Worm (Caenorhabditis elegans) whole organism, mixed stage, embryonic: ENCODE data around the gene pgm-1.

Experiments used
- M03D4.4 ChIP-seq: sonication (generic microtip); optimal IDR thresholded peaks from 2 replicates; lab custom pipeline; 2017; ENCODE audit warnings: mild to moderate bottlenecking, missing genetic modification characterization, missing compliant biosample characterization
- bed-3 ChIP-seq: fragments of 200-800 bp; sonication (Bioruptor generic); optimal IDR thresholded peaks from 3 replicates; lab custom pipeline; 2018; ENCODE audit warnings: mild to moderate bottlenecking, missing genetic modification characterization, moderate library complexity, missing compliant biosample characterization
- blmp-1 ChIP-seq: fragments of 150-350 bp; optimal IDR thresholded peaks from 2 replicates; lab custom pipeline; 2014; ENCODE audit warnings: missing biosample characterization, missing genetic modification characterization
- ceh-43 ChIP-seq: fragments of 200-800 bp; sonication (Bioruptor generic); optimal IDR thresholded peaks from 2 replicates; lab custom pipeline; 2018; ENCODE audit warnings: mild to moderate bottlenecking, missing genetic modification characterization, moderate library complexity, missing compliant biosample characterization
- ceh-83 ChIP-seq: fragments of 200-800 bp; sonication (Bioruptor generic); optimal IDR thresholded peaks from 2 replicates; lab custom pipeline; 2018; ENCODE audit warnings: mild to moderate bottlenecking, missing genetic modification characterization, missing compliant biosample characterization
- ces-1 ChIP-seq: fragments of 150-350 bp; optimal IDR thresholded peaks from 2 replicates; lab custom pipeline; 2014; ENCODE audit warnings: missing biosample characterization, missing genetic modification reagents, missing genetic modification characterization
- cnd-1 ChIP-seq: fragments of 200-800 bp; sonication (Bioruptor generic); optimal IDR thresholded peaks from 2 replicates; lab custom pipeline; 2018; ENCODE audit warnings: mild to moderate bottlenecking, missing genetic modification characterization, missing compliant biosample characterization
- drap-1 ChIP-seq: fragments of 200-800 bp; sonication (Bioruptor generic); optimal IDR thresholded peaks from 3 replicates; lab custom pipeline; 2018; ENCODE audit warnings: mild to moderate bottlenecking, missing genetic modification characterization, missing compliant biosample characterization
- elt-3 ChIP-seq: fragments of 150-350 bp; optimal IDR thresholded peaks from 2 replicates; lab custom pipeline; 2014; ENCODE audit warnings: missing biosample characterization, missing genetic modification characterization
- flh-1 ChIP-seq: fragments of 200-800 bp; sonication (Bioruptor generic); optimal IDR thresholded peaks from 2 replicates; lab custom pipeline; 2018; ENCODE audit warnings: mild to moderate bottlenecking, missing genetic modification characterization, moderate library complexity, missing compliant biosample characterization
- ham-2 ChIP-seq: fragments of 200-800 bp; sonication (Bioruptor generic); optimal IDR thresholded peaks from 2 replicates; lab custom pipeline; 2018; ENCODE audit warnings: mild to moderate bottlenecking, missing genetic modification characterization, missing compliant biosample characterization
- hlh-1 ChIP-seq: fragments of 150-350 bp; optimal IDR thresholded peaks from 2 replicates; lab custom pipeline; 2014; ENCODE audit warnings: missing biosample characterization, missing genetic modification reagents, missing genetic modification characterization
- lin-13 ChIP-seq: fragments of 150-350 bp; optimal IDR thresholded peaks from 2 replicates; lab custom pipeline; 2014; ENCODE audit warnings: missing biosample characterization, missing genetic modification characterization
- lin-32 ChIP-seq: fragments of 200-800 bp; sonication (Bioruptor generic); optimal IDR thresholded peaks from 2 replicates; lab custom pipeline; 2018; ENCODE audit warnings: mild to moderate bottlenecking, missing genetic modification characterization, missing compliant biosample characterization
- mab-5 ChIP-seq: fragments of 150-350 bp; optimal IDR thresholded peaks from 2 replicates; lab custom pipeline; 2014; ENCODE audit warnings: missing biosample characterization, missing genetic modification characterization
- mls-2 ChIP-seq: sonication (generic microtip); optimal IDR thresholded peaks from 2 replicates; lab custom pipeline; 2016; ENCODE audit warnings: mild to moderate bottlenecking, missing genetic modification characterization, moderate library complexity, missing compliant biosample characterization
- nhr-12 ChIP-seq: fragments of 150-350 bp; optimal IDR thresholded peaks from 2 replicates; lab custom pipeline; 2014; ENCODE audit warnings: missing biosample characterization, missing genetic modification characterization
- nhr-2 ChIP-seq: fragments of 150-350 bp; optimal IDR thresholded peaks from 2 replicates; lab custom pipeline; 2014; ENCODE audit warnings: missing biosample characterization, missing genetic modification characterization
- nhr-28 ChIP-seq: fragments of 150-350 bp; optimal IDR thresholded peaks from 2 replicates; lab custom pipeline; 2014; ENCODE audit warnings: missing biosample characterization, missing genetic modification characterization
- nhr-76 ChIP-seq: sonication (generic microtip); optimal IDR thresholded peaks from 2 replicates; lab custom pipeline; 2017; ENCODE audit warnings: missing biosample characterization, missing genetic modification characterization
- pha-4 ChIP-seq: fragments of 150-350 bp; optimal IDR thresholded peaks from 2 replicates; lab custom pipeline; 2018; ENCODE audit warnings: missing biosample characterization, missing genetic modification reagents, missing genetic modification characterization
- snpc-4 ChIP-seq: fragments of 150-350 bp; optimal IDR thresholded peaks from 2 replicates; lab custom pipeline; 2014; ENCODE audit warnings: missing biosample characterization, missing genetic modification characterization
- sptf-1 ChIP-seq: sonication (generic microtip); optimal IDR thresholded peaks from 2 replicates; lab custom pipeline; 2017; ENCODE audit warnings: mild to moderate bottlenecking, missing genetic modification characterization, moderate library complexity, missing compliant biosample characterization
- tbx-8 ChIP-seq: fragments of 200-800 bp; sonication (Bioruptor generic); optimal IDR thresholded peaks from 2 replicates; lab custom pipeline; 2018; ENCODE audit warnings: mild to moderate bottlenecking, missing genetic modification characterization, moderate library complexity, missing compliant biosample characterization
- unc-120 ChIP-seq: sonication (generic microtip); optimal IDR thresholded peaks from 2 replicates; lab custom pipeline; 2017; ENCODE audit warnings: missing genetic modification characterization, missing compliant biosample characterization; ENCODE audit not compliant: poor library complexity, severe bottlenecking
- unc-39 ChIP-seq: fragments of 150-350 bp; optimal IDR thresholded peaks from 2 replicates; lab custom pipeline; 2014; ENCODE audit warnings: missing biosample characterization, missing genetic modification characterization
- unc-62 ChIP-seq: fragments of 150-350 bp; optimal IDR thresholded peaks from 2 replicates; lab custom pipeline; 2014; ENCODE audit warnings: missing biosample characterization, missing genetic modification reagents, missing genetic modification characterization
- zip-8 ChIP-seq: fragments of 150-350 bp; optimal IDR thresholded peaks from 2 replicates; lab custom pipeline; 2014; ENCODE audit warnings: missing biosample characterization, missing genetic modification characterization
- ztf-11 ChIP-seq: fragments of 150-350 bp; optimal IDR thresholded peaks from 2 replicates; lab custom pipeline; 2014; ENCODE audit warnings: missing biosample characterization, missing genetic modification characterization

The pgm-1 gene

ce11 chrII:4904778-4905177, 15.5 kb downstream of the pgm-1 start, which contains the start of gene btbd-10:
btbd-10 (plus strand) TSS chrII:4905008.
- no peak for TF ChIP-seq hlh-1 (tag; lab: Kevin White, UChicago)
- TF ChIP-seq nhr-12: no peak
- TF ChIP-seq nhr-76: no peak
- no peak for TF ChIP-seq unc-39
- no peak for TF ChIP-seq ceh-43 (GFP tag; lab: Kevin White, UChicago)
- TF ChIP-seq sptf-1 (tag; lab: Kevin White, UChicago): no peak
- no peak for TF ChIP-seq lin-32 (GFP tag; lab: Kevin White, UChicago)
- TF ChIP-seq lin-13 (tag; lab: Kevin White, UChicago): no peak
- no peak for TF ChIP-seq nhr-2 (tag; lab: Kevin White, UChicago)
- TF ChIP-seq, all 35 proteins: peak for 0

DNA sequence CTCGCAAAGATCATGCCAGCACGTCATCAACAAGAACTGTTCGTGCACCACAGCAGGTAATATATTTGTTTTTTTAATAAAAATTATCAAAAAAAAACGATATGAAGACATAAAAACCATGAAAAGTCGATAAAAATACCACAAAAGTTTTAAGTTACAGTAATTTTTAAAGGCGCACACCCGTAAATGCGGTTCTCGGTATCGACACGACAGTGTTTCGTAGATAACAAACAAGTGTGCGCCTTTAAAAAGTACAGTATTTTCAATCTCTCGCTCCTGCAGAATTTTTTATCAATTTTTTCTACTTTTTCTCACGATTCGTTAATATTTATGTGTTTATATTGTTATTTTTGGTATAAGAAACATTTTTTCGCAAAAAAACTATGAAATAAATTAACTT, 16.1 kb downstream of the pgm-1 start:
- TF ChIP-seq M03D4.4 (tag; lab: Kevin White, UChicago): no peak
- no peak for TF ChIP-seq ceh-43 (GFP tag; lab: Kevin White, UChicago)
- no peak for TF ChIP-seq lin-13 (tag; lab: Kevin White, UChicago)
- no peak for TF ChIP-seq snpc-4 (tag; lab: Kevin White, UChicago)
- TF ChIP-seq flh-1 (GFP tag; lab: Kevin White, UChicago): no peak
- no peak for TF ChIP-seq pha-4 (tag; lab: Kevin White, UChicago)
- TF ChIP-seq elt-3 (tag; lab: Kevin White, UChicago): no peak
- no peak for TF ChIP-seq bed-3 (GFP tag; lab: Kevin White, UChicago)
- no peak for TF ChIP-seq blmp-1 (tag; lab: Kevin White, UChicago)
- no peak for TF ChIP-seq ztf-11 (tag; lab: Kevin White, UChicago)
- TF ChIP-seq drap-1: no peak
- no peak for TF ChIP-seq lin-32 (GFP tag; lab: Kevin White, UChicago)
- no peak for TF ChIP-seq unc-39
- no peak for TF ChIP-seq zip-8 (tag; lab: Kevin White, UChicago)

- no peak for TF ChIP-seq ceh-83 (GFP tag; lab: Kevin White, UChicago)
- no peak for TF ChIP-seq tbx-8
- no peak for TF ChIP-seq ces-1
- no peak for TF ChIP-seq nhr-76
- no peak for TF ChIP-seq nhr-28 (tag; lab: Kevin White, UChicago)
- no peak for TF ChIP-seq elt-3 (tag; lab: Kevin White, UChicago)
- TF ChIP-seq ztf-11 (tag; lab: Kevin White, UChicago): no peak
- no peak for TF ChIP-seq lin-32 (GFP tag; lab: Kevin White, UChicago)
- TF ChIP-seq, all 35 proteins: peak for 0
Measured at ce11 chrII:4905883-4906282, 16.6 kb downstream of the pgm-1 start.

DNA sequence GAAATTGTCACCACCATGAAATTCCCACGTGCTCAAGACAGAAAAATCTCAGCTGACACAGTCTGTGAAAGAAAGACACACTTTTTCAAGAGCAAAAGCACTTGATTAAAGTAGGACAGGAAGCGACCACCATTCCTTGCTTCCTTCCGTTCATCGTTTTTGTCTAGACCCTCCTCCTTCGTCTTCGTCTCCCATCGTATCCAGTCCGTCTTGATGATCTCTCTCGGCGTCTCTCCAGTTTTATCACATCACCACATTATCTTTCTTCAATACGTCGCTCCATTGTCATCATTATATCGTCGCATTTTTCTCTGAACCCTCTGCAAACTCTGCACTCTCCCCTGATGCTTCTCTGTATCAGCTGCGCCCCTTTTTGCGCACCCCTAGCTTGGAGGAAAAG, 18.9 kb downstream of the pgm-1 start:
- TF ChIP-seq unc-62 (GFP tag; lab: Kevin White, UChicago): peak; percentile 76
- peak; percentile 40 for TF ChIP-seq ham-2 (GFP tag; lab: Kevin White, UChicago)
- peak; percentile 38 for TF ChIP-seq unc-120
- peak; percentile 30 for TF ChIP-seq hlh-1 (tag; lab: Kevin White, UChicago)
- no peak for TF ChIP-seq sptf-1 (tag; lab: Kevin White, UChicago)
- no peak for TF ChIP-seq ceh-43 (GFP tag; lab: Kevin White, UChicago)
- TF ChIP-seq snpc-4 (tag; lab: Kevin White, UChicago): no peak

DNA sequence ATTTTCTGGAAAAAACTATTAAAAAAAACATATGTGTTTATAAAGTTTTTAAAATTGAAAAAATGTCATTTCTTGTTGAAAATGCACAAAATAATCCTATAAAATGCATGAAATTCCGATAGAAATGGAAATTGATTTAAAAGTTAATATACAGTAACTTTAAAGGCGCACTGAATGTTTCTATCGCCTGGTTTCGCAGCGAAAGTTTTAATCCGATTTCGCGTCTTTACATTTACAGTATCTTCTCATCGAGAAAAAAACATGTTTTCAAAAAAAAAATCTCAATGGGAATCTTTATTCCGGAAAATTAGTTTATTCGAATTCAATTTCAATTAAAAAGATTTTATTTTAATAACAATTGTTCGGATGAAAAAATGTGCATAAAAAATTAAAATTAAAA, 25.0 kb downstream of the pgm-1 start, which contains the start of gene R05F9.11:
R05F9.11 (minus strand) TSS at position 5 of the 400 bp plus-strand sequence.
- TF ChIP-seq lin-13 (tag; lab: Kevin White, UChicago) (no peak), ceh-83 (GFP tag; lab: Kevin White, UChicago) (no peak), mls-2 (tag; lab: Kevin White, UChicago) (no peak), M03D4.4 (tag; lab: Kevin White, UChicago) (no peak), bed-3 (GFP tag; lab: Kevin White, UChicago) (no peak), unc-62 (GFP tag; lab: Kevin White, UChicago) (no peak), sptf-1 (tag; lab: Kevin White, UChicago) (no peak), cnd-1 (tag; lab: Kevin White, UChicago) (no peak)

DNA sequence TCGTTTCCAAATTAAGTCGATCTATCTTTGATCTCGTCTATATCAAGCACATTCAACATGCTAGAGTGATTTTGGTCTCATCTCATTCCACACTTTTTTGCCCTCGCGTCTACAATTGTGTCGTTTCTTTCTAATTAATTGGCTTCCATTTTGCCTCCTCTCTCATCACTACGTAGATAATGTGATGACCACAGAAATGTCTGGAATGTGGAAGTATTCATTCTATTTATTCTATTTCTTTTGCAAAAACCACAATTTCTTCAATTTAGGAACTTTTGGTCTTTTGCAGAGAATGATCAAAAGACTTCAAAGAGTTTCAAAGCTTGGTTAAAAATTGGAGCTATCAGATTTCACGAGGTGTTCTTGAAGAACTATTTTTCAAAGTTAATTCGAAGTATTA, 26.3 kb downstream of the pgm-1 start:
- no peak for TF ChIP-seq unc-39
- TF ChIP-seq zip-8 (tag; lab: Kevin White, UChicago): no peak
- TF ChIP-seq lin-32 (GFP tag; lab: Kevin White, UChicago): no peak
- TF ChIP-seq hlh-1 (tag; lab: Kevin White, UChicago): no peak
- no peak for TF ChIP-seq pha-4 (tag; lab: Kevin White, UChicago)
- TF ChIP-seq unc-62 (GFP tag; lab: Kevin White, UChicago): no peak
- no peak for TF ChIP-seq tbx-8
- TF ChIP-seq blmp-1 (tag; lab: Kevin White, UChicago): no peak
- TF ChIP-seq nhr-28 (tag; lab: Kevin White, UChicago): no peak
- TF ChIP-seq ceh-83 (GFP tag; lab: Kevin White, UChicago): no peak
- no peak for TF ChIP-seq M03D4.4 (tag; lab: Kevin White, UChicago)
- TF ChIP-seq ces-1: no peak
- TF ChIP-seq mab-5: no peak
- TF ChIP-seq bed-3 (GFP tag; lab: Kevin White, UChicago): no peak
- TF ChIP-seq flh-1 (GFP tag; lab: Kevin White, UChicago): no peak
- TF ChIP-seq ham-2 (GFP tag; lab: Kevin White, UChicago): no peak
- TF ChIP-seq nhr-76: no peak
